Fruit fly (Drosophila melanogaster): Measurements from ENCODE around the gene Osi17.

The Osi17 gene

dm6 chr3R:6303738-6304137 lies 7.8 kb upstream of the Osi17 start, which contains the start of gene CG46396:
Gene CG46396, plus strand, starts transcription at chr3R:6304038.
- no peak for TF ChIP-seq cic (GFP tag; optimal IDR thresholded peaks at IDR 0.05)
- TF ChIP-seq Mnt (GFP tag; optimal IDR thresholded peaks at IDR 0.05) = no peak
- TF ChIP-seq ovo (GFP tag; optimal IDR thresholded peaks at IDR 0.05) = no peak
- no peak for TF ChIP-seq kay (GFP tag; ENCODE audit: borderline replicate concordance)

DNA sequence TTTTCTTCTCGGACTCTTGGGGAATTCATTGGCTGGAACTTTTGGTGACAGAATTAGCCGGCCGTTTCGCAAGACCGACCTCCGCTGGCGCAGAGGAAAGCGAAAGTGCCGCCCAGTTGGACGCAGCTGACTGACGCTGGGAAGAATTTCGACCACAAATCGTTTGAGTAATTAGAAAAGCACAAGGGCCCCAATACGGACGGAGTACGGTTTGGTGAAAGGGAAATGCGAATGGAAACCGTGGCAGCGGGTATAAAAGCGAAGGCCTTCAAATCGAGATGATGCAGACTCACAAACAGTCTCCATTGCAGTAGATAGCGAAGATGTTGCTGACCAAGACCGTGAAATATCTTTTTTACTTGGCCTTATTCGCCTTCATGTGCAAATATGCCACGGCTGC lies 6.6 kb upstream of the Osi17 start, which contains the start of gene Osi16:
Gene Osi16 (plus strand): TSS at position 301 of the 400 bp plus-strand sequence.
- TF ChIP-seq CG1620 (GFP tag; optimal IDR thresholded peaks at IDR 0.05) = no peak
- TF ChIP-seq kay (GFP tag; ENCODE audit: borderline replicate concordance) = no peak
- no peak for TF ChIP-seq CG11617 (GFP tag; optimal IDR thresholded peaks at IDR 0.05)
- TF ChIP-seq tj (GFP tag; optimal IDR thresholded peaks at IDR 0.05) = no peak
- TF ChIP-seq ovo (GFP tag; optimal IDR thresholded peaks at IDR 0.05) = no peak
- TF ChIP-seq Clk (GFP tag; optimal IDR thresholded peaks at IDR 0.05) = no peak
- TF ChIP-seq Mnt (GFP tag; optimal IDR thresholded peaks at IDR 0.05) = no peak

dm6 chr3R:6306584-6306983 lies 5.0 kb upstream of the Osi17 start, which contains the start of gene CG46026:
Gene CG46026, plus strand, starts transcription at chr3R:6306884.
- TF ChIP-seq CG7045 (GFP tag; optimal IDR thresholded peaks at IDR 0.05) (no peak), cic (GFP tag; optimal IDR thresholded peaks at IDR 0.05) (no peak), pad (GFP tag; optimal IDR thresholded peaks at IDR 0.05) (no peak), kay (GFP tag; ENCODE audit: borderline replicate concordance) (no peak), tj (GFP tag; optimal IDR thresholded peaks at IDR 0.05) (no peak), CG1620 (GFP tag; optimal IDR thresholded peaks at IDR 0.05) (no peak), bab1 (GFP tag; optimal IDR thresholded peaks at IDR 0.05) (no peak), ovo (GFP tag; optimal IDR thresholded peaks at IDR 0.05) (no peak), Clk (GFP tag; optimal IDR thresholded peaks at IDR 0.05) (no peak), cnc (optimal IDR thresholded peaks at IDR 0.05) (no peak), CG7101 (tag; optimal IDR thresholded peaks at IDR 0.05) (no peak), CG33017 (tag; optimal IDR thresholded peaks at IDR 0.05) (no peak), toe (GFP tag; optimal IDR thresholded peaks at IDR 0.05) (no peak), CG11617 (GFP tag; optimal IDR thresholded peaks at IDR 0.05) (no peak), Crg-1 (GFP tag; optimal IDR thresholded peaks at IDR 0.05) (no peak), Hr96 (GFP tag; optimal IDR thresholded peaks at IDR 0.05) (no peak), CG5204 (GFP tag; optimal IDR thresholded peaks at IDR 0.05) (no peak), Mnt (GFP tag; optimal IDR thresholded peaks at IDR 0.05) (no peak)

- TF ChIP-seq Clk (GFP tag; optimal IDR thresholded peaks at IDR 0.05) (no peak), toe (GFP tag; optimal IDR thresholded peaks at IDR 0.05) (no peak), CG7045 (GFP tag; optimal IDR thresholded peaks at IDR 0.05) (no peak), pad (GFP tag; optimal IDR thresholded peaks at IDR 0.05) (no peak), Crg-1 (GFP tag; optimal IDR thresholded peaks at IDR 0.05) (no peak), Mnt (GFP tag; optimal IDR thresholded peaks at IDR 0.05) (no peak), CG12768 (GFP tag; optimal IDR thresholded peaks at IDR 0.05) (no peak), CG7101 (tag; optimal IDR thresholded peaks at IDR 0.05) (no peak), CG14711 (tag; optimal IDR thresholded peaks at IDR 0.05) (no peak), CG33017 (tag; optimal IDR thresholded peaks at IDR 0.05) (no peak)
These were observed 1.9 kb upstream of the Osi17 start, which contains the start of gene CG31560 for dm6 chr3R:6309676-6310075. Gene CG31560, plus strand, starts transcription at chr3R:6309976.

dm6 chr3R:6315078-6315477 lies 3.5 kb downstream of the Osi17 start:
- TF ChIP-seq Mnt (GFP tag; optimal IDR thresholded peaks at IDR 0.05) (no peak), ovo (GFP tag; optimal IDR thresholded peaks at IDR 0.05) (no peak), cnc (optimal IDR thresholded peaks at IDR 0.05) (no peak), kay (GFP tag; ENCODE audit: borderline replicate concordance) (no peak), CG33017 (tag; optimal IDR thresholded peaks at IDR 0.05) (no peak), CG1620 (GFP tag; optimal IDR thresholded peaks at IDR 0.05) (no peak), CG7045 (GFP tag; optimal IDR thresholded peaks at IDR 0.05) (no peak), Crg-1 (GFP tag; optimal IDR thresholded peaks at IDR 0.05) (no peak), tj (GFP tag; optimal IDR thresholded peaks at IDR 0.05) (no peak), CG11617 (GFP tag; optimal IDR thresholded peaks at IDR 0.05) (no peak), bab1 (GFP tag; optimal IDR thresholded peaks at IDR 0.05) (no peak), CG14711 (tag; optimal IDR thresholded peaks at IDR 0.05) (no peak), cic (GFP tag; optimal IDR thresholded peaks at IDR 0.05) (no peak), CG7101 (tag; optimal IDR thresholded peaks at IDR 0.05) (no peak), CG5204 (GFP tag; optimal IDR thresholded peaks at IDR 0.05) (no peak), CG12768 (GFP tag; optimal IDR thresholded peaks at IDR 0.05) (no peak), pad (GFP tag; optimal IDR thresholded peaks at IDR 0.05) (no peak), toe (GFP tag; optimal IDR thresholded peaks at IDR 0.05) (no peak)

dm6 chr3R:6329774-6330298 lies 18.3 kb downstream of the Osi17 start, which contains the start of gene Osi18:
Gene Osi18, plus strand, starts transcription at chr3R:6330248.
- TF ChIP-seq Crg-1 (GFP tag; optimal IDR thresholded peaks at IDR 0.05) (no peak), CG11617 (GFP tag; optimal IDR thresholded peaks at IDR 0.05) (no peak), Clk (GFP tag; optimal IDR thresholded peaks at IDR 0.05) (no peak), CG7045 (GFP tag; optimal IDR thresholded peaks at IDR 0.05) (no peak), CG14711 (tag; optimal IDR thresholded peaks at IDR 0.05) (no peak), CG5204 (GFP tag; optimal IDR thresholded peaks at IDR 0.05) (no peak), pad (GFP tag; optimal IDR thresholded peaks at IDR 0.05) (no peak), CG1620 (GFP tag; optimal IDR thresholded peaks at IDR 0.05) (no peak), CG7101 (tag; optimal IDR thresholded peaks at IDR 0.05) (no peak), kay (GFP tag; ENCODE audit: borderline replicate concordance) (no peak), Mnt (GFP tag; optimal IDR thresholded peaks at IDR 0.05) (no peak), cic (GFP tag; optimal IDR thresholded peaks at IDR 0.05) (no peak), toe (GFP tag; optimal IDR thresholded peaks at IDR 0.05) (no peak), ovo (GFP tag; optimal IDR thresholded peaks at IDR 0.05) (no peak), tj (GFP tag; optimal IDR thresholded peaks at IDR 0.05) (no peak)

Data from whole organism, adult.